Worm (Caenorhabditis elegans): ENCODE results near the gene jmjd-5.

The jmjd-5 gene

DNA sequence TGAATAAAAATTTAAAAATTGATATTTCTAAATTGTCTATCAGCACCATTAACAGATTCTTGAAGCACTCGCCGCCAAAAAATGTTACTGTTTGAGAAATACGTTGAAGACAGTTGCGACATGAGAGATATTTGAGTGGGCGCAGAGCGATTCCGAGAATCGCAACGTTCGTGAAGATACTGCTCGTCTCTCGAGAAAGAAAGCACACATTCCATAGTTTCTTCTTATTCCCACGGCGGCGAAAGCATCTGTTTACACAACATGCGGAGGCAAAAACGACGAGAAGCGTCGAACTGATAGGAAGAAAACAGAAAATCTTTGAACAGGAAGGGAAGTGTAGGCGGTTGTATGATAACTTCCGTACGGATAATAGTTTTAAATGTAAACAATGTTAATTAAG lies 44.8 kb upstream of the jmjd-5 start (continued):
- TF ChIP-seq swsn-7 (tag; optimal IDR thresholded peaks at IDR 0.05) (peak; percentile 68), skn-1 (tag; optimal IDR thresholded peaks at IDR 0.05) (no peak), isw-1 (GFP tag; IDR thresholded peaks at IDR 0.05) (no peak), unc-30 (tag; optimal IDR thresholded peaks at IDR 0.05) (no peak), F16B12.6 (tag; optimal IDR thresholded peaks at IDR 0.05) (no peak), fos-1 (tag; optimal IDR thresholded peaks at IDR 0.05) (peak; percentile 12), grh-1 (GFP tag; IDR thresholded peaks at IDR 0.05) (no peak), ces-1 (GFP tag; optimal IDR thresholded peaks at IDR 0.05) (no peak), snpc-4 (tag; optimal IDR thresholded peaks at IDR 0.05) (no peak), irx-1 (tag; optimal IDR thresholded peaks at IDR 0.05) (peak; percentile 49), tbx-2 (tag; optimal IDR thresholded peaks at IDR 0.05) (peak; percentile 58), dpl-1 (GFP tag; optimal IDR thresholded peaks at IDR 0.05) (no peak), snu-23 (GFP tag; optimal IDR thresholded peaks at IDR 0.05) (peak; percentile 76), aha-1 (tag; optimal IDR thresholded peaks at IDR 0.05) (no peak)

DNA sequence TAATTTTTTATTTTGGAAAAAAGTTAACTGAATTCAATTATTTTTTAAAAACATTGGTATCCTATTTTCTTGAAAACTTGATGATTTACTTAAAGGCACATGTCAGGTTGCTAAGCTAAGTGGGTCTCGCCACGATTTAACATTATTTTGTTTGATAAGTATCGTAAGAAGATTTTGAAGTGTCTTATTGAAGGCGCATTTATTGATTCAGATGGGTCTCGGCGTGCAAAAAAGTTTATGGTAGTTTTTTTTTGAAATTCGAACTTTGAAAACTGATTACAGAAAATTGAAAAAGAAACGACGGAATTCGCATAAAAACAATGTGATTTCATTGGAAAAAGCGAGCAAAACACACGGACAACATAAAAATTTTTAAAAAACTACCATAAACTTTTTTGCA lies 44.3 kb upstream of the jmjd-5 start:
- no peak for TF ChIP-seq dsc-1 (tag; optimal IDR thresholded peaks at IDR 0.05)
- TF ChIP-seq unc-62 (GFP tag; optimal IDR thresholded peaks at IDR 0.05), result no peak
- no peak for TF ChIP-seq nhr-77 (tag; optimal IDR thresholded peaks at IDR 0.05)
- TF ChIP-seq ceh-88 (GFP tag; IDR thresholded peaks at IDR 0.05), result no peak
- no peak for TF ChIP-seq aly-2 (tag; optimal IDR thresholded peaks at IDR 0.05)
- TF ChIP-seq nhr-85 (tag), result no peak
- TF ChIP-seq nhr-90 (tag; optimal IDR thresholded peaks at IDR 0.05; ENCODE audit: poor library complexity), result no peak

DNA sequence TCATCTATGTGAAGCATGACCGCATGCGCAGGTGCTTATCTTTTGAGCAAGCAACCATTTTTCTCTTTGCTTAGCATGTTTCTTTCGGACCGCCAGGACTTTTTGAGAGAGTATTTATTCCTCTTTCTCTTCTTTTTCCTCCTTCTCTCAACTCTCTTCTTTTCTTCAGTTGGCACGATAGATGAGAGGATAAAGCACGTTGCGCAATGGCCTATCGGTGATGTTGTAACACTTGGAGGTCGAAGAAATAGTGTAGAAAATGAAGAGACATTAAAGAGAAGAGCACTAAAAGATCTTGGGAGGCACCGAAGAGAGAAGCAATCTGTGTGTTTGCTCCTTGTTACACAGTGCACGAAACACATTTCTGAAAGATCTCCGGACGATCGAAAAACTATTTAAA lies 43.6 kb upstream of the jmjd-5 start:
- TF ChIP-seq nhr-77 (tag; optimal IDR thresholded peaks at IDR 0.05) (peak; percentile 66), grh-1 (GFP tag; IDR thresholded peaks at IDR 0.05) (no peak), xbp-1 (tag; optimal IDR thresholded peaks at IDR 0.05) (peak; percentile 20), irx-1 (tag; optimal IDR thresholded peaks at IDR 0.05) (peak; percentile 35), nhr-11 (tag; optimal IDR thresholded peaks at IDR 0.05) (no peak), mef-2 (tag; optimal IDR thresholded peaks at IDR 0.05) (no peak), rnt-1 (tag; optimal IDR thresholded peaks at IDR 0.05) (peak; percentile 84), tbx-2 (tag; optimal IDR thresholded peaks at IDR 0.05) (peak; percentile 67), nhr-71 (tag; optimal IDR thresholded peaks at IDR 0.05) (peak; percentile 80), fkh-4 (tag; optimal IDR thresholded peaks at IDR 0.05; ENCODE audit: borderline replicate concordance) (peak; percentile 12), lin-14 (GFP tag; optimal IDR thresholded peaks at IDR 0.05) (peak; percentile 92), lin-13 (GFP tag; optimal IDR thresholded peaks at IDR 0.05) (no peak), swsn-7 (tag; optimal IDR thresholded peaks at IDR 0.05) (peak; percentile 49), aly-2 (tag; optimal IDR thresholded peaks at IDR 0.05) (peak; percentile 32), fos-1 (tag; optimal IDR thresholded peaks at IDR 0.05) (peak; percentile 10), C16A3.4 (tag; optimal IDR thresholded peaks at IDR 0.05) (peak; percentile 11), mdl-1 (tag; optimal IDR thresholded peaks at IDR 0.05) (peak in 1 of 2 experiments; percentile 70), hpl-2 (GFP tag; optimal IDR thresholded peaks at IDR 0.05) (no peak), dsc-1 (tag; optimal IDR thresholded peaks at IDR 0.05) (peak; percentile 79), sup-37 (GFP tag; optimal IDR thresholded peaks at IDR 0.05) (peak; percentile 28), dpl-1 (GFP tag; optimal IDR thresholded peaks at IDR 0.05) (peak in 1 of 3 experiments; percentile 27), nhr-47 (tag; optimal IDR thresholded peaks at IDR 0.05) (peak; percentile 23), snu-23 (GFP tag; optimal IDR thresholded peaks at IDR 0.05) (peak; percentile 64), nhr-19 (GFP tag; conservative IDR thresholded peaks at IDR 0.05) (peak; percentile 67), efl-3 (GFP tag; optimal IDR thresholded peaks at IDR 0.05) (no peak), mep-1 (tag; optimal IDR thresholded peaks at IDR 0.05) (peak; percentile 49), efl-1 (optimal IDR thresholded peaks at IDR 0.05) (peak; percentile 6 to 33), efl-1 (GFP tag; optimal IDR thresholded peaks at IDR 0.05 in 1 of 2) (peak in 1 of 2 experiments; percentile 44), ceh-82 (tag; optimal IDR thresholded peaks at IDR 0.05) (peak in 2 of 3 experiments; percentile 24 to 42), zip-4 (GFP tag; optimal IDR thresholded peaks at IDR 0.05) (no peak), lsy-2 (tag; optimal IDR thresholded peaks at IDR 0.05) (peak; percentile 23 to 60), ceh-63 (GFP tag; optimal IDR thresholded peaks at IDR 0.05) (no peak), lin-35 (GFP tag; optimal IDR thresholded peaks at IDR 0.05) (peak in 1 of 2 experiments; percentile 10), pag-3 (tag; optimal IDR thresholded peaks at IDR 0.05; ENCODE audit: borderline replicate concordance, insufficient read depth) (peak; percentile 88), nhr-20 (tag; optimal IDR thresholded peaks at IDR 0.05) (peak; percentile 47)

All from whole organism, L1 larva.